Fruit fly (Drosophila melanogaster) ovary, adult (tissue): Measurements from ENCODE around the gene m.

ENCODE experiments used
- CG17801 ChIP-seq: fragments of 200-800 bp; optimal IDR thresholded peaks from 2 replicates; lab custom pipeline; 2019; ENCODE audit warnings: missing biosample characterization, mild to moderate bottlenecking, missing genetic modification characterization, moderate library complexity; ENCODE audit not compliant: partially characterized antibody

m gene

DNA sequence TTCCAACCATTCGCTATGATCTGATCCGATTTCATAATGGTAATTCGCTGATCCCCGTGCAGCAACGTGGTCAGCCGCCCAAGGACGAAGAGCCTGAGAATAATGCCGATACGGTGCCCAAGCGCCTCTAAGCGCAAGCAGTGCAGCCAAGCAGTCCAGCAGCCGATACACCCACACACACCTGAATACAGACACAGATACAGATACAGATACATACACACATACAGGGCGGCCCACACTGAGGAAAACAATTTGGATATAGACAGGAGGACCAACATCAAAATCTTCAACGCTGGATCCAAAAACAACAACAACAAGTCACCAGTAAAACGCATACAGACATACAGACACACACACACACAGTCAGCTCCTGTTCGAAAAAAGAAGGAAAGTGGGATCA is 45.9 kb downstream of the m start:
- TF ChIP-seq CG17801 (GFP tag; lab: Kevin White, UChicago) = no peak

DNA sequence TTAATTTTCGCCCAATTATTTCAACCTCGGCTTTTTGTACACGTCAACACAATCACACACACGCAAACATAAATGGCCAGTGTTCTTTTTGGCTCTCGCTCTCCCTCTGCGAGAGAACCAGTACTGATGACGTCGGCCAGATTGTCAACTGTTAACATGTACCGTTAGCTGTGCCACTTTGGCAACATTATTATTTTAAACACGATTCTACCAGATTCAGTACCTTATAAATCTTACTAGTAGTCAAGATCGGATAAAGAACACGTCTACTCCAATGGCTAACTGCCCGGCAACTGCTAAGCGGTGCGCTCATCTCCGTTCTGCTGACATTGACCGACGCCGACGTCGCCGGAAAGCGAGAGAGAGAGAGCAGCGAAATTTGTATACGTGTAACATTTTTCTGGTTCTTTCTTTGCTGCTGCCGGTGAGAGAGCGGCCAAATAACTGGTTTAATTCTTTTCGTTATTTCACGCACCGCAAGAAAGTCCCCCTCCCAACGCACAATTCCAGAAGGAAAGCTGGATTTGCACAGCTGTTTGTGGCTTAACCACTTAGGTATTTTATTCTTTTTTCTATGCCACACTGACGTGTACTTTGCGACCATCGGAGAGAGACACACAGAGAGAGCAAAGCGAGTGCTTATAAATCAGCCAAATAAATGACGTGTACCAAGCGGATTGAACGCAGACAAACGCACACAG is 51.1 kb downstream of the m start:
- TF ChIP-seq CG17801 (GFP tag; lab: Kevin White, UChicago) = no peak

DNA sequence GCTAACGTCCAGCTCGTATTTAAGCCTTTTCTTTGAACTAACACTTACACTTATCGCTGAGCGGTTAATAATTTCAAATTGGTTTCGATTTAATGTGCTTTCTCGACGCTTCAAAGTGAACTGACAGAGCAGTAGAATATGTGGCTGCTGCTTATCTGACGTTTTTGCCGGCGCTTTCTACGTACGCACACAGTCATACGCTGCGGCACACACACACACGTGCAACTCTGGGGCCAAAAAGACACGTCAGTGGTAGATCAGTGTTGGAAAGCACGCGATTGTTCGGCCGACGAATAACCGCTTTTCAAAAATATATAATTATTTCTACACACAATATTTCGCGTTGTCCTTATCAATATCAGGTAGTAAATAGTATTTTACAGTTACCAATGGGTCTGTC is 52.1 kb downstream of the m start:
- TF ChIP-seq CG17801 (GFP tag; lab: Kevin White, UChicago) = peak; percentile 43

dm6 chrX:11806867-11807747 is 53.0 kb downstream of the m start, which contains the start of gene Hsc70-3:
Gene Hsc70-3 (minus strand): TSS chrX:11807117.
- peak; percentile 81 for TF ChIP-seq CG17801 (GFP tag; lab: Kevin White, UChicago)

- no peak for TF ChIP-seq CG17801 (GFP tag; lab: Kevin White, UChicago)
Observed at dm6 chrX:11812828-11813227, 58.8 kb downstream of the m start.

- no peak for TF ChIP-seq CG17801 (GFP tag; lab: Kevin White, UChicago)
Observed at dm6 chrX:11813721-11814161, 59.7 kb downstream of the m start.

dm6 chrX:11815356-11816270 is 61.5 kb downstream of the m start:
- no peak for TF ChIP-seq CG17801 (GFP tag; lab: Kevin White, UChicago)

DNA sequence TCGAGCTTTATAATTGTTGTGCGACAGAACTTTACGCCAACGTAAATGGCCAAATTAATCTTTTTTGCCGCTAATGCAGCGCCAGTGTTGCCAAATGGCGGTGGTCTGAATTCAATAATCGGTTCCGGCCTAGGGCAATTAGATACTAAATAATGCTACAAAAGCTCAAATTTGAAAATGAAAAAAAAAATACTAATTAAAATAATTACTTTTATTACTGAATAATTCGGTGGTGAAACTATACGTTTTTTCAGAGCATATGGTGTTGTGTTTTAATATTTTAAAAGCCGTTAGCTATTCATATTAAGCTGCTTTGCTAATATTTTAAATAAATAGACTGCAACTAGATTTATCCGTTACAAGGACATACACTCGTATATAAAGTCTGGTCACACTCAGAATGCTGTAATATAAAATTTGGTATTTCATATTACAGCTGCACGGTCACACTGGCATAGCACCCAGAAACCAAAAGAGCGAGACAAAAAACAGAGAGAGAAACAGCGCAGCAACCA is 62.4 kb downstream of the m start, which contains the start of the genes CG1578 and rudhira:
CG1578 (minus strand) TSS at position 118 of the 515 bp plus-strand sequence.
rudhira (plus strand) TSS at position 465 of the 515 bp plus-strand sequence.
- TF ChIP-seq CG17801 (GFP tag; lab: Kevin White, UChicago) = no peak

dm6 chrX:11817183-11817972 is 63.3 kb downstream of the m start:
- TF ChIP-seq CG17801 (GFP tag; lab: Kevin White, UChicago) = peak; percentile 85

DNA sequence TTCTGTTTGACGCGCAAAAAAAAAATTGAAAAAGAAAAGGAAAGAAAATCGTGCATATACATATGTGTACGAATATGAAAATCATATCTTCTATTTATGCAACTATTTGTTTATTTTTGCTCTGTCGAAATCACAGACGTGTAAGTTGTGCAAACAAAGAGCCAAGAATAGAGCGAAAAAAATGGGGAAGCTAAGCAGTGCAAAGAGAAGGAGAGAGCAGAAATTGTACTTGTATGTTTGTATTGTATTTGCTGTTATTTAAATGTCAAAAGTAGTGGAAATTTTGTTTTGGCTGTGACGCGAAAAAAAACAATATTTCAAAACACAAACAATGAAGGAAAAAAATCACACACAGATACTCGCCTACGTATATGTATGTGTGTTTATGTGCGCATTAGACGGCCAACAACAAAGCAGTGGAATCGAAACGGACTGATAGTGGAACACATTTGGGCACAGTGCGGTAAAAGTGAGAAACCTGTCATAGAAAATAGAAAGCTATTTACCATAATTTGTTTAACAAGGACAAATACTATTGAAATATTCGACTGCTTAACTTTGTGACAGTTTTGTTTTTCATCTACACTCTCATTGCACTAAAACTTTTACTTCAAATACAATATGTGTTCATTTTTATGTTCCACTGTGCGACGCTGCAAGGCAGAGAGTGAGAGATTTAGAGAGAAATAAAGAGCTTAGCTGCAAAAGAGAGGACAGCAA is 64.1 kb downstream of the m start:
- peak; percentile 94 for TF ChIP-seq CG17801 (GFP tag; lab: Kevin White, UChicago)

DNA sequence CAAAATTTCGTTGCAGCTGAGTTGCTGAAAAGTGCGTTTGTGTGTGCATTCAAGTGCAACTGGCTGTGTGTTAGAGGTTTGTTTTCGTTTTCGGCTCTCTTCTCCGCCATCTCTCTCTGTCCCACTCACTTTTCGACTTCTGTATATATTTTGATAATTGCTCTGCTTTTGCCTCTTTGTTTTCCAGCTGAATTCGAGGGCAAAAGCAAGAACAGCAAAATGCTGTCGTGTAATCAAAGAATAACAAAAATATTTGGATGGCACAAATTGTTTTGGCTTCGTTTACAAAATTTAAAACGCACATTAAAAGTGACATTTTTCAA is 64.7 kb downstream of the m start:
- TF ChIP-seq CG17801 (GFP tag; lab: Kevin White, UChicago) = no peak
